Worm (Caenorhabditis elegans) whole organism, L2 larva: ENCODE data around the gene wah-1.

Source experiments
- C34F6.9 ChIP-seq: fragments of 150-350 bp; optimal IDR thresholded peaks from 2 replicates; lab custom pipeline; 2014; ENCODE audit warnings: missing biosample characterization, missing genetic modification characterization
- F13H6.1 ChIP-seq: sonication (generic microtip); optimal IDR thresholded peaks from 2 replicates; lab custom pipeline; 2016; ENCODE audit warnings: missing genetic modification characterization, missing compliant biosample characterization
- R02D3.7 ChIP-seq: fragments of 150-350 bp; optimal IDR thresholded peaks from 2 replicates; lab custom pipeline; 2014; ENCODE audit warnings: missing biosample characterization, missing genetic modification characterization
- Y55F3AM.14 ChIP-seq: fragments of 200-800 bp; sonication (Bioruptor generic); optimal IDR thresholded peaks from 2 replicates; lab custom pipeline; 2018; ENCODE audit warnings: mild to moderate bottlenecking, missing genetic modification characterization, missing compliant biosample characterization
- ZK546.5 ChIP-seq: sonication (generic microtip); optimal IDR thresholded peaks from 2 replicates; lab custom pipeline; 2017; ENCODE audit warnings: missing biosample characterization, missing genetic modification characterization
- alr-1 ChIP-seq: fragments of 150-350 bp; optimal IDR thresholded peaks from 2 replicates; lab custom pipeline; 2014; ENCODE audit warnings: missing biosample characterization, missing genetic modification characterization
- aly-2 ChIP-seq: fragments of 150-350 bp; optimal IDR thresholded peaks from 2 replicates; lab custom pipeline; 2014; ENCODE audit warnings: missing biosample characterization, missing genetic modification characterization
- ama-1 ChIP-seq: fragments of 150-350 bp; optimal IDR thresholded peaks from 2 replicates; lab custom pipeline; 2018; ENCODE audit warnings: inconsistent platforms
- blmp-1 ChIP-seq: sonication (generic microtip); optimal IDR thresholded peaks from 2 replicates; lab custom pipeline; 2017; ENCODE audit warnings: missing genetic modification characterization, mild to moderate bottlenecking, missing compliant biosample characterization, antibody characterized with exemption, moderate library complexity; ENCODE audit not compliant: insufficient read depth
- ceh-16 ChIP-seq: fragments of 150-350 bp; optimal IDR thresholded peaks from 2 replicates; lab custom pipeline; 2014; ENCODE audit warnings: missing biosample characterization, missing genetic modification characterization
- ceh-82 ChIP-seq: fragments of 150-350 bp; optimal IDR thresholded peaks from 2 replicates; lab custom pipeline; 2014; ENCODE audit warnings: missing biosample characterization, missing genetic modification characterization
- crh-2 ChIP-seq: sonication (generic microtip); optimal IDR thresholded peaks from 2 replicates; lab custom pipeline; 2017; ENCODE audit warnings: missing biosample characterization, missing genetic modification characterization
- dmd-4 ChIP-seq: sonication (generic microtip); optimal IDR thresholded peaks from 2 replicates; lab custom pipeline; 2017; ENCODE audit warnings: missing biosample characterization, missing genetic modification characterization
- egl-27 ChIP-seq: sonication (generic microtip); optimal IDR thresholded peaks from 3 replicates; lab custom pipeline; 2017; ENCODE audit warnings: missing biosample characterization, missing genetic modification reagents, missing genetic modification characterization
- elt-3 ChIP-seq: sonication (generic microtip); optimal IDR thresholded peaks from 2 replicates; lab custom pipeline; 2017; ENCODE audit warnings: missing biosample characterization, missing genetic modification characterization
- fos-1 ChIP-seq: fragments of 150-350 bp; optimal IDR thresholded peaks from 2 replicates; lab custom pipeline; 2014; ENCODE audit warnings: missing biosample characterization, missing genetic modification characterization
- gmeb-1 ChIP-seq: fragments of 150-350 bp; optimal IDR thresholded peaks from 2 replicates; lab custom pipeline; 2014; ENCODE audit warnings: missing biosample characterization, missing genetic modification characterization
- lin-11 ChIP-seq: fragments of 150-350 bp; sonication (generic microtip); optimal IDR thresholded peaks from 2 replicates; lab custom pipeline; 2014; ENCODE audit warnings: missing biosample characterization, missing genetic modification characterization, inconsistent platforms, mixed read lengths
- lin-13 ChIP-seq: fragments of 150-350 bp; optimal IDR thresholded peaks from 2 replicates; lab custom pipeline; 2014; ENCODE audit warnings: missing biosample characterization, missing genetic modification reagents, missing genetic modification characterization
- lin-39 ChIP-seq: fragments of 150-350 bp; optimal IDR thresholded peaks from 2 replicates; lab custom pipeline; 2014; ENCODE audit warnings: missing biosample characterization, missing genetic modification reagents, missing genetic modification characterization
- lsy-2 ChIP-seq, 2 experiments: fragments of 150-350 bp in 1 of 2; sonication (generic microtip) in 1 of 2; optimal IDR thresholded peaks; 2 replicates each; lab custom pipeline; 2014 to 2017; ENCODE audit warnings: missing biosample characterization in 2 of 2, missing genetic modification characterization in 2 of 2
- mab-5 ChIP-seq: fragments of 150-350 bp; optimal IDR thresholded peaks from 2 replicates; lab custom pipeline; 2014; ENCODE audit warnings: missing biosample characterization, missing genetic modification characterization
- mbf-1 ChIP-seq: sonication (generic microtip); optimal IDR thresholded peaks from 2 replicates; lab custom pipeline; 2017; ENCODE audit warnings: missing biosample characterization, missing genetic modification characterization
- mdl-1 ChIP-seq, 2 experiments: fragments of 150-350 bp in 1 of 2; sonication (generic microtip) in 1 of 2; optimal IDR thresholded peaks; 2 replicates each; lab custom pipeline; 2017; ENCODE audit warnings: missing biosample characterization in 2 of 2, missing genetic modification characterization in 2 of 2
- nhr-10 ChIP-seq: sonication (generic microtip); optimal IDR thresholded peaks from 2 replicates; lab custom pipeline; 2017; ENCODE audit warnings: missing biosample characterization, missing genetic modification characterization
- nhr-11 ChIP-seq: fragments of 150-350 bp; optimal IDR thresholded peaks from 2 replicates; lab custom pipeline; 2014; ENCODE audit warnings: missing biosample characterization, missing genetic modification characterization
- nhr-12 ChIP-seq: fragments of 150-350 bp; optimal IDR thresholded peaks from 2 replicates; lab custom pipeline; 2014; ENCODE audit warnings: missing biosample characterization, missing genetic modification characterization
- nhr-129 ChIP-seq: fragments of 150-350 bp; optimal IDR thresholded peaks from 2 replicates; lab custom pipeline; 2014; ENCODE audit warnings: missing biosample characterization, missing genetic modification characterization
- nhr-21 ChIP-seq: fragments of 150-350 bp; optimal IDR thresholded peaks from 2 replicates; lab custom pipeline; 2014; ENCODE audit warnings: missing biosample characterization, missing genetic modification characterization
- nhr-23 ChIP-seq: fragments of 150-350 bp; optimal IDR thresholded peaks from 2 replicates; lab custom pipeline; 2014; ENCODE audit warnings: missing biosample characterization, missing genetic modification reagents, missing genetic modification characterization
- nhr-237 ChIP-seq: fragments of 150-350 bp; optimal IDR thresholded peaks from 2 replicates; lab custom pipeline; 2014; ENCODE audit warnings: missing biosample characterization, missing genetic modification characterization
- nhr-25 ChIP-seq: fragments of 150-350 bp; sonication (generic microtip); optimal IDR thresholded peaks from 3 replicates; lab custom pipeline; 2014; ENCODE audit warnings: missing biosample characterization, missing genetic modification characterization
- nhr-6 ChIP-seq: fragments of 150-350 bp; optimal IDR thresholded peaks from 2 replicates; lab custom pipeline; 2014; ENCODE audit warnings: missing biosample characterization, missing genetic modification characterization
- nhr-77 ChIP-seq: fragments of 150-350 bp; optimal IDR thresholded peaks from 2 replicates; lab custom pipeline; 2014; ENCODE audit warnings: missing biosample characterization, missing genetic modification characterization
- peb-1 ChIP-seq: fragments of 150-350 bp; optimal IDR thresholded peaks from 2 replicates; lab custom pipeline; 2014; ENCODE audit warnings: missing biosample characterization, missing genetic modification characterization
- skn-1 ChIP-seq: sonication (generic microtip); optimal IDR thresholded peaks from 2 replicates; lab custom pipeline; 2017; ENCODE audit warnings: missing biosample characterization, missing genetic modification characterization
- sma-3 ChIP-seq: sonication (generic microtip); optimal IDR thresholded peaks from 2 replicates; lab custom pipeline; 2016; ENCODE audit warnings: missing genetic modification reagents, missing genetic modification characterization, missing compliant biosample characterization
- sma-9 ChIP-seq, 2 experiments: fragments of 150-350 bp in 1 of 2; sonication (generic microtip) in 1 of 2; optimal IDR thresholded peaks; 2 replicates each; lab custom pipeline; 2014 to 2016; ENCODE audit warnings: missing genetic modification characterization in 2 of 2, mild to moderate bottlenecking in 1 of 2, missing biosample characterization in 1 of 2, missing compliant biosample characterization in 1 of 2, missing genetic modification reagents in 1 of 2, moderate library complexity in 1 of 2
- snpc-4 ChIP-seq: fragments of 150-350 bp; optimal IDR thresholded peaks from 2 replicates; lab custom pipeline; 2014; ENCODE audit warnings: missing biosample characterization, missing genetic modification characterization
- unc-39 ChIP-seq: fragments of 150-350 bp; optimal IDR thresholded peaks from 2 replicates; lab custom pipeline; 2014; ENCODE audit warnings: missing biosample characterization, missing genetic modification characterization
- unc-62 ChIP-seq: fragments of 150-350 bp; optimal IDR thresholded peaks from 2 replicates; lab custom pipeline; 2014; ENCODE audit warnings: missing biosample characterization, missing genetic modification reagents, missing genetic modification characterization
- zag-1 ChIP-seq: fragments of 150-350 bp; optimal IDR thresholded peaks from 2 replicates; lab custom pipeline; 2014; ENCODE audit warnings: missing biosample characterization, missing genetic modification characterization
- ztf-1 ChIP-seq: fragments of 200-800 bp; sonication (Bioruptor generic); conservative IDR thresholded peaks from 2 replicates; pipeline ENCODE4 v1.3.6; 2022; ENCODE audit warnings: missing genetic modification characterization, missing compliant biosample characterization
- ztf-11 ChIP-seq: sonication (generic microtip); optimal IDR thresholded peaks from 2 replicates; lab custom pipeline; 2017; ENCODE audit warnings: missing biosample characterization, missing genetic modification characterization
- ztf-4 ChIP-seq: fragments of 150-350 bp; optimal IDR thresholded peaks from 2 replicates; lab custom pipeline; 2014; ENCODE audit warnings: missing biosample characterization, missing genetic modification characterization

Gene wah-1

ce11 chrIII:11995783-11996182 is 5.8 kb downstream of the wah-1 start:
- TF ChIP-seq crh-2 (tag; lab: Kevin White, UChicago) (no peak), unc-39 (tag; lab: Kevin White, UChicago) (no peak), blmp-1 (tag; lab: Kevin White, UChicago) (no peak), fos-1 (tag; lab: Kevin White, UChicago) (no peak), nhr-23 (tag; lab: Kevin White, UChicago) (no peak), ama-1 (lab: Kevin White, UChicago) (no peak), F13H6.1 (tag; lab: Kevin White, UChicago) (no peak), R02D3.7 (tag; lab: Kevin White, UChicago) (no peak), sma-9 (GFP tag; optimal IDR thresholded peaks at IDR 0.05; lab: Kevin White, UChicago) (no peak), sma-9 (tag; optimal IDR thresholded peaks at IDR 0.05; lab: Kevin White, UChicago) (no peak), ztf-11 (no peak), peb-1 (tag; lab: Kevin White, UChicago) (no peak), ztf-4 (no peak), nhr-237 (tag; lab: Kevin White, UChicago) (no peak), nhr-10 (tag; lab: Kevin White, UChicago) (no peak), mab-5 (no peak), mbf-1 (tag; lab: Kevin White, UChicago) (no peak), mdl-1 (tag; optimal IDR thresholded peaks at IDR 0.05; lab: Kevin White, UChicago) (no peak), dmd-4 (tag; lab: Kevin White, UChicago) (no peak), nhr-129 (tag; lab: Kevin White, UChicago) (no peak), lin-13 (GFP tag; lab: Kevin White, UChicago) (no peak)

DNA sequence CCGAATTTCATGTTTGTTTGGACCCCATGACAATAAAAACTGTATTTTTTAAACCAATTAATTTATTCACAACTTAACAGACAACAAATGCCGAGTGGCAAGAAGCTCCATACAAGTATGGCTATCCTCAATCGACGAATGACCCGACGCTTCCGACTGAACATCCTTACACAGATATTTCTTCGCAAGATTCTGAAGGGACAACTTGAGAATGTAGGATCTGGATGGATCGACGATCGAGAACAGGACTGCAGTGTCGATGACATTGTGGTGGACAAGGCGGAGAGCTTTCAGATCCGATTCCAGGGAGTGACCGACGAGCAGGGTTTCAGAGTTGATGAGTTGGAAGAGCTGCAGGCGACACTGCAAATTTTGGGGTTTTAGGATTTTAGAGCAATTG is 9.6 kb downstream of the wah-1 start:
- TF ChIP-seq ceh-16 (tag; lab: Kevin White, UChicago) (no peak), ztf-11 (no peak), mab-5 (no peak), lin-13 (GFP tag; lab: Kevin White, UChicago) (no peak), elt-3 (tag; lab: Kevin White, UChicago) (no peak), nhr-12 (tag; lab: Kevin White, UChicago) (no peak), alr-1 (no peak), aly-2 (no peak), Y55F3AM.14 (GFP tag; lab: Kevin White, UChicago) (no peak), nhr-6 (no peak), zag-1 (no peak), skn-1 (no peak), fos-1 (tag; lab: Kevin White, UChicago) (no peak), nhr-77 (tag; lab: Kevin White, UChicago) (no peak)
- TF ChIP-seq, all 48 proteins: peak for 0

ce11 chrIII:12002850-12003249 is 12.9 kb downstream of the wah-1 start, which contains the start of gene Y56A3A.33:
Y56A3A.33 (minus strand) TSS chrIII:12002950.
- no peak for TF ChIP-seq lsy-2 (tag; optimal IDR thresholded peaks at IDR 0.05; lab: Kevin White, UChicago)
- TF ChIP-seq nhr-129 (tag; lab: Kevin White, UChicago), result no peak
- no peak for TF ChIP-seq ama-1 (lab: Kevin White, UChicago)
- TF ChIP-seq nhr-6, result no peak
- no peak for TF ChIP-seq nhr-10 (tag; lab: Kevin White, UChicago)
- no peak for TF ChIP-seq crh-2 (tag; lab: Kevin White, UChicago)
- TF ChIP-seq alr-1, result no peak
- TF ChIP-seq unc-39 (tag; lab: Kevin White, UChicago), result no peak
- TF ChIP-seq nhr-12 (tag; lab: Kevin White, UChicago), result no peak
- TF ChIP-seq nhr-237 (tag; lab: Kevin White, UChicago), result no peak
- no peak for TF ChIP-seq ztf-11
- no peak for TF ChIP-seq sma-3 (GFP tag; lab: Kevin White, UChicago)
- no peak for TF ChIP-seq aly-2
- no peak for TF ChIP-seq egl-27 (tag; lab: Kevin White, UChicago)
- TF ChIP-seq gmeb-1 (tag; lab: Kevin White, UChicago), result no peak

DNA sequence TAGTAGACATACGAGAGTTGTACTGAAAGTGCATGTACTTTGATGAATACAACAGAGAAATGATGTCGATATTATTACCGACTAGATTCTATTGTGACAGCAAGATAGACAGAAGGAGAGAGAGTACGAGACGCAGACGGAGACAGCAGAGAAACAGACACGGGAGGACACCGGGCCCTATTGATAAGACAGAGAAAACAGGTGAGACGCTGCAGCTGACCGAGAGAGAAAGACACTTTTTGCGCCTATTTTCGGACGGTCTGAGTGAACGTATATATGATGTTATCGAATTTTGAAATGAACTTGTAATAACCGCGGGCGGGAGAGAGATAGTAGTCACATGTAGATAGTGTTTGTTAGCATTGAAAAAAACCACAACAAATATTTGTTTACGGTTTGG is 13.3 kb downstream of the wah-1 start:
- TF ChIP-seq dmd-4 (tag; lab: Kevin White, UChicago) (no peak), ceh-82 (tag; lab: Kevin White, UChicago) (no peak), ztf-1 (GFP tag; lab: Robert Waterston, UW) (no peak), sma-9 (GFP tag; optimal IDR thresholded peaks at IDR 0.05; lab: Kevin White, UChicago) (peak; percentile 87), sma-9 (tag; optimal IDR thresholded peaks at IDR 0.05; lab: Kevin White, UChicago) (no peak), F13H6.1 (tag; lab: Kevin White, UChicago) (peak; percentile 69), nhr-237 (tag; lab: Kevin White, UChicago) (no peak), R02D3.7 (tag; lab: Kevin White, UChicago) (no peak), ZK546.5 (tag; lab: Kevin White, UChicago) (no peak), C34F6.9 (peak; percentile 21), nhr-11 (tag; lab: Kevin White, UChicago) (no peak), lin-11 (no peak), zag-1 (no peak), ztf-11 (no peak), crh-2 (tag; lab: Kevin White, UChicago) (peak; percentile 21), snpc-4 (tag; lab: Kevin White, UChicago) (no peak), mbf-1 (tag; lab: Kevin White, UChicago) (no peak), gmeb-1 (tag; lab: Kevin White, UChicago) (peak; percentile 68), lin-39 (tag; lab: Kevin White, UChicago) (no peak), Y55F3AM.14 (GFP tag; lab: Kevin White, UChicago) (no peak), elt-3 (tag; lab: Kevin White, UChicago) (no peak), skn-1 (no peak), unc-62 (no peak), ztf-4 (no peak), peb-1 (tag; lab: Kevin White, UChicago) (no peak), nhr-10 (tag; lab: Kevin White, UChicago) (no peak), nhr-25 (tag; lab: Kevin White, UChicago) (peak; percentile 42), nhr-21 (tag; lab: Kevin White, UChicago) (peak; percentile 64), unc-39 (tag; lab: Kevin White, UChicago) (no peak)
